Fruit fly (Drosophila melanogaster): ENCODE results near the gene Coq6.

DNA sequence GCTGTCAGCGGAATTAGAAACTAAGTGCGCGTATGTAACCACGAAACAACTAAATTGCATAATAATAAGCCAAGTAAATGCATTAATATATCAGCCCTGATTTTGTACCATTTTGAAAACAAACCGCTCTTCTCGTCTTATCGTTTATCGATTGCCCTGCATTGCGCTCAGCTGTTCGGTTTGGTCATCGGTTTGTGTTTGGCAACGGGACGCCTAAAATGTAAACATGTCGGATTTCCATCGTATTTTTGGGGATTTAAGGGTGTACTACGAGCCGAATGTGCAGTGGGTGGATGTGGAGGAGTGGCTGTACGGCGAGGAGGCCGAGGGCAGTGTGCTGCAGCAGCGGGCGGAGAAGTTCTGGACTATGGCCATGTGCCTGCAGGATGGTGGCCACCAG is 6.3 kb downstream of the Coq6 start, which contains the start of gene Cap-D3:
- TF ChIP-seq Blimp-1 (GFP tag; optimal IDR thresholded peaks at IDR 0.05) (no peak), Gug (GFP tag; IDR thresholded peaks at IDR 0.05) (no peak), Ets21C (GFP tag; optimal IDR thresholded peaks at IDR 0.05) (no peak), CG3032 (tag; optimal IDR thresholded peaks at IDR 0.05) (no peak), dsx (GFP tag; optimal IDR thresholded peaks at IDR 0.05; ENCODE audit: poor library complexity, severe bottlenecking) (no peak), lz (GFP tag; optimal IDR thresholded peaks at IDR 0.05) (no peak), Ets96B (tag; optimal IDR thresholded peaks at IDR 0.05) (no peak), CG9139 (GFP tag; optimal IDR thresholded peaks at IDR 0.05) (no peak), Sox102F (GFP tag; optimal IDR thresholded peaks at IDR 0.05) (no peak), fkh (GFP tag; optimal IDR thresholded peaks at IDR 0.05) (peak; percentile 86), esn (GFP tag; optimal IDR thresholded peaks at IDR 0.05) (no peak), vri (GFP tag; optimal IDR thresholded peaks at IDR 0.05) (no peak)
